Fruit fly (Drosophila melanogaster): ENCODE results near the gene heph.

dm6 chr3R:31991786-31992185 lies 23.5 kb downstream of the heph start:
- TF ChIP-seq psq (GFP tag; optimal IDR thresholded peaks at IDR 0.05) (peak; percentile 20), CG9705 (GFP tag; optimal IDR thresholded peaks at IDR 0.05) (no peak), HLH106 (tag; optimal IDR thresholded peaks at IDR 0.05) (peak; percentile 46), dmrt93B (GFP tag; optimal IDR thresholded peaks at IDR 0.05) (peak; percentile 8), pan (optimal IDR thresholded peaks at IDR 0.05) (no peak)

Data from whole organism, wandering third instar larva.